Worm (Caenorhabditis elegans) whole organism, midembryonic: Measurements from ENCODE around the gene F07A11.4.

Experiments
- T22C8.4 ChIP-seq: fragments of 200-800 bp; sonication (Bioruptor generic); IDR thresholded peaks from 2 replicates; pipeline ENCODE4 v1.3.6; 2022; ENCODE audit warnings: missing genetic modification characterization, missing compliant biosample characterization
- cog-1 ChIP-seq: sonication (generic microtip); optimal IDR thresholded peaks from 2 replicates; lab custom pipeline; 2016; ENCODE audit warnings: missing genetic modification characterization, missing compliant biosample characterization
- flt-1 ChIP-seq: fragments of 200-800 bp; sonication (Bioruptor generic); IDR thresholded peaks from 2 replicates; pipeline ENCODE4 v1.3.6; 2022; ENCODE audit warnings: missing genetic modification characterization, missing compliant biosample characterization
- klf-2 ChIP-seq: fragments of 200-800 bp; sonication (Bioruptor generic); conservative IDR thresholded peaks from 2 replicates; pipeline ENCODE4 v1.3.6; 2022; ENCODE audit warnings: missing genetic modification reagents, missing genetic modification characterization, missing compliant biosample characterization
- med-1 ChIP-seq: sonication (generic microtip); optimal IDR thresholded peaks from 2 replicates; lab custom pipeline; 2017; ENCODE audit warnings: missing genetic modification characterization, mild to moderate bottlenecking, missing compliant biosample characterization, antibody characterized with exemption, missing genetic modification reagents; ENCODE audit not compliant: insufficient read depth
- ref-1 ChIP-seq: fragments of 200-800 bp; sonication (Bioruptor generic); conservative IDR thresholded peaks from 2 replicates; pipeline ENCODE4 v1.3.6; 2022; ENCODE audit warnings: missing genetic modification reagents, missing genetic modification characterization, missing compliant biosample characterization
- tab-1 ChIP-seq: fragments of 200-800 bp; sonication (Bioruptor generic); IDR thresholded peaks from 2 replicates; pipeline ENCODE4 v1.3.6; 2022; ENCODE audit warnings: missing genetic modification characterization, missing compliant biosample characterization
- ztf-23 ChIP-seq: fragments of 200-800 bp; sonication (Bioruptor generic); IDR thresholded peaks from 2 replicates; pipeline ENCODE4 v1.3.6; 2022; ENCODE audit warnings: missing genetic modification reagents, missing genetic modification characterization, missing compliant biosample characterization
- ztf-29 ChIP-seq: fragments of 200-800 bp; sonication (Bioruptor generic); IDR thresholded peaks from 2 replicates; pipeline ENCODE4 v1.3.6; 2022; ENCODE audit warnings: missing genetic modification reagents, missing genetic modification characterization, missing compliant biosample characterization

ce11 chrII:11657079-11657478 lies 56.3 kb downstream of the F07A11.4 start, which contains the start of gene nep-1:
- TF ChIP-seq ztf-29 (GFP tag; lab: Robert Waterston, UW): no peak
- no peak for TF ChIP-seq flt-1 (GFP tag; lab: Robert Waterston, UW)
- TF ChIP-seq med-1: no peak
- TF ChIP-seq ref-1 (GFP tag; lab: Robert Waterston, UW): no peak
- no peak for TF ChIP-seq tab-1
- no peak for TF ChIP-seq cog-1 (tag; lab: Kevin White, UChicago)
- TF ChIP-seq klf-2 (GFP tag; lab: Robert Waterston, UW): no peak
- no peak for TF ChIP-seq ztf-23 (GFP tag; lab: Robert Waterston, UW)
- no peak for TF ChIP-seq T22C8.4
